Fruit fly (Drosophila melanogaster) whole organism, embryonic: ENCODE results near the gene Gem3.

Experiments used
- CG1233 ChIP-seq: fragments of 200-800 bp; sonication (Bioruptor generic); optimal IDR thresholded peaks from 4 replicates; lab custom pipeline; 2018; ENCODE audit warnings: missing biosample characterization, mild to moderate bottlenecking, missing genetic modification characterization
- CG17568 ChIP-seq: fragments of 200-800 bp; sonication (Bioruptor generic); optimal IDR thresholded peaks from 2 replicates; lab custom pipeline; 2018; ENCODE audit warnings: missing biosample characterization, mild to moderate bottlenecking, missing genetic modification characterization, moderate library complexity
- CG17912 ChIP-seq: fragments of 200-800 bp; sonication (Bioruptor generic); optimal IDR thresholded peaks from 2 replicates; lab custom pipeline; 2018; ENCODE audit warnings: missing biosample characterization, mild to moderate bottlenecking, missing genetic modification characterization
- CG2199 ChIP-seq: fragments of 200-800 bp; sonication (Bioruptor generic); IDR thresholded peaks from 3 replicates; pipeline ENCODE4 v1.3.6; 2022; ENCODE audit warnings: missing biosample characterization, missing genetic modification characterization
- CHES-1-like ChIP-seq: fragments of 200-800 bp; sonication (Bioruptor generic); optimal IDR thresholded peaks from 2 replicates; lab custom pipeline; 2016; ENCODE audit warnings: missing biosample characterization, missing genetic modification characterization
- H2.0 ChIP-seq: fragments of 200-800 bp; sonication (Bioruptor generic); IDR thresholded peaks from 2 replicates; pipeline ENCODE4 v1.3.6; 2022; ENCODE audit warnings: missing biosample characterization, missing genetic modification characterization
- Hey ChIP-seq: fragments of 200-800 bp; sonication (Bioruptor generic); optimal IDR thresholded peaks from 3 replicates; lab custom pipeline; 2018; ENCODE audit warnings: missing biosample characterization, mild to moderate bottlenecking, missing genetic modification characterization
- Opbp ChIP-seq: fragments of 200-800 bp; sonication (Bioruptor generic); IDR thresholded peaks from 3 replicates; pipeline ENCODE4 v1.3.6; 2022; ENCODE audit warnings: missing biosample characterization, missing genetic modification characterization; ENCODE audit not compliant: partially characterized antibody
- kay ChIP-seq: fragments of 200-800 bp; sonication (Bioruptor generic); optimal IDR thresholded peaks from 2 replicates; lab custom pipeline; 2016; ENCODE audit warnings: missing biosample characterization, missing genetic modification characterization
- usp ChIP-seq: fragments of >200 bp; optimal IDR thresholded peaks from 2 replicates; lab custom pipeline; 2017; ENCODE audit warnings: missing biosample characterization, missing genetic modification characterization

DNA sequence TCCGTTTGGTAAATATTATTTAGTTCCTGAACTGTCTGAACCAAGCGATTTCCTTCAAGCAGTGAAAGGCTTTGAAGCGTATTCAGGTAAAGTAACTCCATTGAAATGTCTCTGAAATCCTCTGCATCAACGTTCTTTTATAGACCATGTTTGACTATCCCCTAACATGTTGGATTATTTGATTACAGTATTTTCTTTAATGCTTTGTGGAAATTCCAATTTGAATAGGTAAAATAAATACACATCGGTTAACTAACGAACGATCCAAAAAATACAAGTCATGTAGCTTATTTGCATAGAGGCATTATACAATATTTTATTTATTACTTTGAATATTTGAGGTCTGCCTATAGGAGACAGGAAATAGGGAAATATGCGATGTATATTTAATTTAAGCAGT is 31.0 kb downstream of the Gem3 start, which contains the start of gene Ir67b:
- no peak for TF ChIP-seq Opbp
- no peak for TF ChIP-seq kay (GFP tag; lab: Kevin White, UChicago)
- no peak for TF ChIP-seq CG17912 (GFP tag; lab: Kevin White, UChicago)
- TF ChIP-seq CG2199 (GFP tag; lab: Robert Waterston, UW), result no peak
- no peak for TF ChIP-seq CG1233
- TF ChIP-seq H2.0 (GFP tag; lab: Robert Waterston, UW), result no peak
- no peak for TF ChIP-seq CG17568
- TF ChIP-seq usp (GFP tag; lab: Kevin White, UChicago), result no peak
- TF ChIP-seq CHES-1-like (GFP tag; lab: Kevin White, UChicago), result no peak
- no peak for TF ChIP-seq Hey
